Fruit fly (Drosophila melanogaster): Measurements from ENCODE around the gene GCS2alpha.

DNA sequence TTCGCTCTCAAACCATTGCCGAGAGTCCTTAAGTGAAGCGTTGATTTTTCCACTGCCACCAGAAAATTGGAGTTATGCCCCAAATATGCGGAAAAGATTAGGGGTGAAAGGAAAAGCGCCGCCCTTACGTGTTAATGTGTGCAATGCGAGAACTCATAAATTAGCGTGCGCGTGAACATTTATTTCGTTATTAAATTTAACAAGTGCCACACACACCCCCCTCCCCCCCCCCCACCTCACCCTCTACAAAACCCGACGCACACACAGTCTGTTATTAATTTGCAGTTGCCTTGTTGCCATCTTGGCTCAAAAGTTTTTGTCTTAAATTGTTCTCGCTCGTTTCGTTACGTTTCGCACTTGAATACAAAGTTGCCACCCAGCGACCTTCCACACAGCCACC lies 17.1 kb downstream of the GCS2alpha start:
- TF ChIP-seq OdsH (GFP tag; optimal IDR thresholded peaks at IDR 0.05), result no peak
- no peak for TF ChIP-seq lola (GFP tag; optimal IDR thresholded peaks at IDR 0.05)
- no peak for TF ChIP-seq h (GFP tag; optimal IDR thresholded peaks at IDR 0.05)
- no peak for TF ChIP-seq woc (GFP tag; optimal IDR thresholded peaks at IDR 0.05)

All from whole organism, wandering third instar larva.